Worm (Caenorhabditis elegans) whole organism, L1 larva: ENCODE results near the gene ketn-1.

Experiments
- C16A3.4 ChIP-seq: fragments of 150-350 bp; optimal IDR thresholded peaks from 2 replicates; lab custom pipeline; 2014; ENCODE audit warnings: missing biosample characterization, missing genetic modification characterization
- ama-1 ChIP-seq: fragments of 150-350 bp; optimal IDR thresholded peaks from 2 replicates; lab custom pipeline; 2014
- ceh-63 ChIP-seq: fragments of 200-800 bp; sonication (Bioruptor generic); optimal IDR thresholded peaks from 2 replicates; lab custom pipeline; 2018; ENCODE audit warnings: mild to moderate bottlenecking, missing genetic modification characterization, missing compliant biosample characterization
- ceh-82 ChIP-seq, 3 experiments: fragments of 150-350 bp in 1 of 3; sonication (generic microtip) in 2 of 3; optimal IDR thresholded peaks; 2 replicates each; lab custom pipeline; 2014 to 2017; ENCODE audit warnings: missing biosample characterization in 3 of 3, missing genetic modification characterization in 3 of 3
- ceh-88 ChIP-seq: fragments of 200-800 bp; sonication (Bioruptor generic); IDR thresholded peaks from 2 replicates; pipeline ENCODE4 v1.3.6; 2022; ENCODE audit warnings: missing genetic modification characterization, missing compliant biosample characterization
- dpl-1 ChIP-seq, 3 experiments: fragments of 150-350 bp in 2 of 3; sonication (generic microtip) in 1 of 3; optimal IDR thresholded peaks; 2 replicates each; lab custom pipeline; 2014 to 2017; ENCODE audit warnings: missing biosample characterization in 3 of 3, missing genetic modification characterization in 3 of 3, missing genetic modification reagents in 3 of 3
- dsc-1 ChIP-seq: sonication (generic microtip); optimal IDR thresholded peaks from 2 replicates; lab custom pipeline; 2016; ENCODE audit warnings: mild to moderate bottlenecking, missing genetic modification characterization, missing compliant biosample characterization
- efl-1 ChIP-seq, 4 experiments: fragments of 150-350 bp; optimal IDR thresholded peaks in 3 of 4; peaks in 1 of 4; 1 replicate in 1 of 4; 2 replicates in 3 of 4; lab custom pipeline; 2014; ENCODE audit warnings: missing biosample characterization in 2 of 4, missing genetic modification characterization in 2 of 4, missing genetic modification reagents in 2 of 4
- efl-3 ChIP-seq: fragments of 200-800 bp; sonication (Bioruptor generic); optimal IDR thresholded peaks from 2 replicates; lab custom pipeline; 2018; ENCODE audit warnings: mild to moderate bottlenecking, missing genetic modification characterization, missing compliant biosample characterization
- egl-13 ChIP-seq: sonication (generic microtip); optimal IDR thresholded peaks from 2 replicates; lab custom pipeline; 2016; ENCODE audit warnings: missing genotype, missing genetic modification reagents, missing genetic modification characterization, missing compliant biosample characterization
- elt-2 ChIP-seq: sonication (generic microtip); optimal IDR thresholded peaks from 2 replicates; lab custom pipeline; 2016; ENCODE audit warnings: missing genetic modification characterization, mild to moderate bottlenecking, inconsistent platforms, missing compliant biosample characterization, missing genetic modification reagents
- ets-5 ChIP-seq: fragments of 200-800 bp; sonication (Bioruptor generic); IDR thresholded peaks from 2 replicates; pipeline ENCODE4 v1.3.6; 2022; ENCODE audit warnings: missing genetic modification characterization, missing compliant biosample characterization
- fkh-4 ChIP-seq: sonication (generic microtip); optimal IDR thresholded peaks from 2 replicates; lab custom pipeline; 2016; ENCODE audit warnings: missing compliant biosample characterization, missing genetic modification characterization, borderline replicate concordance
- fkh-8 ChIP-seq: sonication (generic microtip); optimal IDR thresholded peaks from 2 replicates; lab custom pipeline; 2016; ENCODE audit warnings: mild to moderate bottlenecking, missing genetic modification characterization, missing compliant biosample characterization
- grh-1 ChIP-seq: fragments of 200-800 bp; sonication (Bioruptor generic); IDR thresholded peaks from 2 replicates; pipeline ENCODE4 v1.3.6; 2022; ENCODE audit warnings: missing genetic modification reagents, missing genetic modification characterization, missing compliant biosample characterization
- hlh-17 ChIP-seq: fragments of 200-800 bp; sonication (Bioruptor generic); optimal IDR thresholded peaks from 2 replicates; lab custom pipeline; 2018; ENCODE audit warnings: missing genetic modification characterization, mild to moderate bottlenecking, missing compliant biosample characterization, moderate library complexity, borderline replicate concordance
- hpl-2 ChIP-seq: fragments of 150-350 bp; optimal IDR thresholded peaks from 2 replicates; lab custom pipeline; 2014; ENCODE audit warnings: missing biosample characterization, missing genetic modification reagents, missing genetic modification characterization
- irx-1 ChIP-seq: sonication (generic microtip); optimal IDR thresholded peaks from 2 replicates; lab custom pipeline; 2016; ENCODE audit warnings: missing genetic modification characterization, missing compliant biosample characterization
- jun-1 ChIP-seq: fragments of 150-350 bp; optimal IDR thresholded peaks from 2 replicates; lab custom pipeline; 2014; ENCODE audit warnings: missing biosample characterization, missing genetic modification reagents, missing genetic modification characterization
- lin-13 ChIP-seq: fragments of 150-350 bp; optimal IDR thresholded peaks from 2 replicates; lab custom pipeline; 2014; ENCODE audit warnings: missing biosample characterization, missing genetic modification reagents, missing genetic modification characterization
- lir-3 ChIP-seq: sonication (generic microtip); optimal IDR thresholded peaks from 2 replicates; lab custom pipeline; 2016; ENCODE audit warnings: mild to moderate bottlenecking, missing genetic modification characterization, moderate library complexity, missing compliant biosample characterization; ENCODE audit not compliant: poor library complexity
- lsy-2 ChIP-seq, 2 experiments: fragments of 150-350 bp; optimal IDR thresholded peaks; 2 replicates each; lab custom pipeline; 2014; ENCODE audit warnings: missing biosample characterization in 2 of 2, missing genetic modification characterization in 2 of 2
- mab-9 ChIP-seq: fragments of 200-800 bp; sonication (Bioruptor generic); IDR thresholded peaks from 2 replicates; pipeline ENCODE4 v1.3.6; 2022; ENCODE audit warnings: missing genetic modification reagents, missing genetic modification characterization, missing compliant biosample characterization
- mdl-1 ChIP-seq, 2 experiments: fragments of 150-350 bp; optimal IDR thresholded peaks; 2 replicates each; lab custom pipeline; 2014 to 2017; ENCODE audit warnings: missing biosample characterization in 2 of 2, missing genetic modification characterization in 2 of 2, inconsistent platforms in 1 of 2
- mef-2 ChIP-seq: fragments of 150-350 bp; optimal IDR thresholded peaks from 2 replicates; lab custom pipeline; 2014; ENCODE audit warnings: missing biosample characterization, missing genetic modification characterization
- mep-1 ChIP-seq: fragments of 150-350 bp; optimal IDR thresholded peaks from 2 replicates; lab custom pipeline; 2014; ENCODE audit warnings: missing biosample characterization, missing genetic modification characterization
- nhr-11 ChIP-seq: fragments of 150-350 bp; optimal IDR thresholded peaks from 2 replicates; lab custom pipeline; 2014; ENCODE audit warnings: missing biosample characterization, missing genetic modification characterization
- nhr-19 ChIP-seq: fragments of 200-800 bp; sonication (Bioruptor generic); conservative IDR thresholded peaks from 2 replicates; pipeline ENCODE4 v1.3.6; 2022; ENCODE audit warnings: missing genetic modification characterization, missing compliant biosample characterization
- nhr-47 ChIP-seq: sonication (generic microtip); optimal IDR thresholded peaks from 2 replicates; lab custom pipeline; 2016; ENCODE audit warnings: mild to moderate bottlenecking, missing genetic modification characterization, moderate library complexity, missing compliant biosample characterization
- nhr-84 ChIP-seq: sonication (generic microtip); optimal IDR thresholded peaks from 2 replicates; lab custom pipeline; 2017; ENCODE audit warnings: missing biosample characterization, missing genetic modification characterization
- nhr-85 ChIP-seq: sonication (generic microtip); peaks from one replicate; lab custom pipeline; 2016; ENCODE audit warnings: missing genetic modification characterization, inconsistent platforms, missing compliant biosample characterization
- pag-3 ChIP-seq: sonication (generic microtip); optimal IDR thresholded peaks from 2 replicates; lab custom pipeline; 2017; ENCODE audit warnings: missing genetic modification characterization, mild to moderate bottlenecking, missing compliant biosample characterization, antibody characterized with exemption, borderline replicate concordance; ENCODE audit not compliant: insufficient read depth
- pqm-1 ChIP-seq: sonication (generic microtip); optimal IDR thresholded peaks from 3 replicates; lab custom pipeline; 2017; ENCODE audit warnings: missing biosample characterization, missing genetic modification characterization
- sox-4 ChIP-seq: sonication (generic microtip); optimal IDR thresholded peaks from 2 replicates; lab custom pipeline; 2016; ENCODE audit warnings: missing genetic modification characterization, missing compliant biosample characterization
- tbx-2 ChIP-seq: sonication (generic microtip); optimal IDR thresholded peaks from 2 replicates; lab custom pipeline; 2016; ENCODE audit warnings: missing genetic modification characterization, missing compliant biosample characterization
- unc-62 ChIP-seq: fragments of 150-350 bp; optimal IDR thresholded peaks from 2 replicates; lab custom pipeline; 2014; ENCODE audit warnings: missing biosample characterization, missing genetic modification reagents, missing genetic modification characterization

Gene ketn-1

DNA sequence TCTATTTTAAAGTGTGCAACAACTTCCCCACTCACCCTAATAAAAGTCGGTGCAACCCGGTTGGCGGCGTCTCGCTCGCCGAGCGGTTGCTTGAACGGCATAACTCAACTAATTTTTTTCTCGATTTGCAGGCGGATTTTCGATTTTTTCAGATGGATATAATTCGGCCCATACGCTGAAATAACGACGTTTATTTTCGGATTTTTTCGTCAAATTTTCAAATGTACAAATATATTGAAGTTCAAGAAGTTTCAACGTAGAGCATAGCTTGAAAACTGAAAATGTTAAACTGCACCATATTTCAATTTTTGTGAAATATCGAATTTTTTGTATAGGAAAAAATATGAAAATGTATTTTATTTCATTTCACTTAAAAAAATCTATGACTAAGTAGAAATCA lies at the start of gene ketn-1:
Gene ketn-1 (minus strand): TSS at position 101 of the 400 bp plus-strand sequence.
- no peak for TF ChIP-seq ets-5
- TF ChIP-seq lin-13: no peak
- TF ChIP-seq grh-1: no peak
- no peak for TF ChIP-seq sox-4 (tag; lab: Kevin White, UChicago)
- TF ChIP-seq fkh-8: no peak
- TF ChIP-seq mab-9 (GFP tag; lab: Robert Waterston, UW): no peak
- TF ChIP-seq mef-2: no peak
- no peak for TF ChIP-seq pqm-1
- TF ChIP-seq, all 84 proteins: peak for 0

DNA sequence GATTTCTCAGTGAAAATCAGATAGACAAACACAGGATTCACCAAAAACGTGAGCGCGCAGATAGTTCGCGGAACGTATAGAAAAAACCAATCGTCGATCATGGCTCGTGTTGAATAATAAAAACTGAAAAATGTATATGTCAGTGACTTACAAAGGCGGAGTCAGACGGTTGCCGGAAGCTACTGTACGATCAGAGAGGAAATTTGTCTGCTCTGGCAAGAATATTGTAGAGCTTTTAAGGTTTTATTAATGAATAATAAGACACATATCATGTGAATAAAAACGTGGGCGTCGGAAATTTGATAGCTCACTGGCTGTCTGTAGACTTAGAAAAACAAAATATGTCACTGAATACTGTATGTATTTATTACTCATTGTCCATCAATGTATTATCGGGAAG lies 47.8 kb upstream of the ketn-1 start, which contains the start of gene srj-57:
Gene srj-57 (minus strand): TSS at position 101 of the 400 bp plus-strand sequence.
- TF ChIP-seq fkh-8 (no peak), nhr-11 (tag; lab: Kevin White, UChicago) (no peak), lsy-2 (tag; optimal IDR thresholded peaks at IDR 0.05; lab: Kevin White, UChicago) (no peak), tbx-2 (tag; lab: Kevin White, UChicago) (no peak), nhr-47 (tag; lab: Kevin White, UChicago) (no peak), dsc-1 (no peak), unc-62 (GFP tag; lab: Kevin White, UChicago) (no peak), fkh-4 (no peak), elt-2 (tag; lab: Kevin White, UChicago) (no peak), dpl-1 (GFP tag; optimal IDR thresholded peaks at IDR 0.05; lab: Kevin White, UChicago) (no peak)

ce11 chrV:2849071-2849470 lies 41.4 kb upstream of the ketn-1 start, which contains the start of gene ugt-53:
TSS of gene ugt-53 (plus strand) at chrV:2849343.
- TF ChIP-seq nhr-85 (tag; lab: Kevin White, UChicago) (peak; percentile 21), elt-2 (tag; lab: Kevin White, UChicago) (peak; percentile 54), mep-1 (tag; lab: Kevin White, UChicago) (no peak)

DNA sequence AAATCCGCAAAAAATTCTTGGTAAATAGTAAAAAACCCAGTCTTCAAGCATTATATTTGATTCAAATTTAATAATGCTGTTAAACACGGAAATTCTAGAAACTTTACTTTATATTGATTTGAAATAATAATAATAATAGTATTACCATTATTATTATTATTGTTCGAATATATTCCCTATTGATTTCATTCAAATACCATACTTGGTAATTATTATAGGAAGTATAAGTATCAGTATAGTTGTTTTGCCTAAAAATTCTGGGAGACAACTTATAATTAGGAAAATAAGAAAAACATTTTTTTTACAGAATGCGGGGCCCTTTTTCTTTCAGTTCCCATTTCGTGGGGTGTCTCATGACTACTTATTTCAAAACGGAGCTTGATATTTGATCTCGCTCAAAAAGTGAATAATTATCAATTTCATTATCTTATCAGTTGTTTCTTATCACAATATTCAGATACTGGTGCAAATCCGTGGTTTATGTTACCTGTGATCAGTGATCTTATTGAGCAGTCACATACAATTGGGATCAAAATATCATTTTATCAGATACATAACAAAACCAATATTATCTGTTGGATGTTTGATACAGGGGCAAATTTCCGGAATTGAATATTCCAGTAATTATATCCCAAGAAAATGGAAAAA lies 40.8 kb upstream of the ketn-1 start, which contains the start of gene srj-49:
Gene srj-49 (minus strand): TSS at position 51 of the 648 bp plus-strand sequence.
- TF ChIP-seq nhr-11 (tag; lab: Kevin White, UChicago): no peak
- TF ChIP-seq elt-2 (tag; lab: Kevin White, UChicago): peak; percentile 96
- no peak for TF ChIP-seq ceh-63 (GFP tag; lab: Kevin White, UChicago)
- TF ChIP-seq efl-3 (GFP tag; lab: Kevin White, UChicago): no peak
- TF ChIP-seq fkh-8: no peak

ce11 chrV:2845771-2846170 lies 38.1 kb upstream of the ketn-1 start, which contains the start of gene srj-44:
TSS of gene srj-44 (minus strand) at chrV:2845871.
- TF ChIP-seq efl-1 (optimal IDR thresholded peaks at IDR 0.05; lab: Kevin White, UChicago): no peak
- peak in 1 of 2 experiments; percentile 29 for TF ChIP-seq efl-1 (GFP tag; optimal IDR thresholded peaks at IDR 0.05 in 1 of 2; lab: Kevin White, UChicago)
- TF ChIP-seq ceh-82 (tag; optimal IDR thresholded peaks at IDR 0.05; lab: Kevin White, UChicago): no peak

DNA sequence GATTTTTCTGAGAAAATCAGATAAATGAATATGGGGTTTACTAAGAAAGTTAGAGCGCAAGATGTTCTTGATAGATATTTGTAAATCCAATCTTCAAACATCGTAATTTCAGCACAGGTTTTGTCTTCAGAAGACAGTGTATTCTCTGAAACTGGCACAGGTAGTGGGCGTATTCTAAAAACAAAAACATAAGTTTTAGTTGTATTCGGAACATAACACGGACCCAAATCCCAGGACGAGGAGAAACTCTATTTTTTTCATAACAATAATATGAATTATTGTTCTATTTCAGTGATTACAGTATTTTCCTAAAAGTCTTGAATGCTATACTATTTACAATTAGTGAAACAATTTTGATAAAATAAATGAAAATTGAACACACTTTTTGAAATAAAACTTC lies 28.8 kb upstream of the ketn-1 start, which contains the start of gene srj-45:
Gene srj-45 (minus strand): TSS at position 101 of the 400 bp plus-strand sequence.
- TF ChIP-seq mdl-1 (tag; optimal IDR thresholded peaks at IDR 0.05; lab: Kevin White, UChicago) (no peak), ceh-88 (GFP tag; lab: Robert Waterston, UW) (no peak), C16A3.4 (tag; lab: Kevin White, UChicago) (no peak), efl-1 (optimal IDR thresholded peaks at IDR 0.05; lab: Kevin White, UChicago) (no peak), efl-1 (GFP tag; optimal IDR thresholded peaks at IDR 0.05 in 1 of 2; lab: Kevin White, UChicago) (no peak), nhr-19 (GFP tag; lab: Robert Waterston, UW) (no peak), egl-13 (no peak), fkh-8 (no peak), lir-3 (tag; lab: Kevin White, UChicago) (no peak), tbx-2 (tag; lab: Kevin White, UChicago) (no peak), grh-1 (no peak), unc-62 (GFP tag; lab: Kevin White, UChicago) (no peak), mef-2 (no peak), jun-1 (tag; lab: Kevin White, UChicago) (no peak), irx-1 (no peak), ama-1 (no peak), hpl-2 (GFP tag; lab: Kevin White, UChicago) (no peak), hlh-17 (GFP tag; lab: Kevin White, UChicago) (no peak), pag-3 (tag; lab: Kevin White, UChicago) (no peak), nhr-84 (no peak), efl-3 (GFP tag; lab: Kevin White, UChicago) (no peak)
